Worm (Caenorhabditis elegans): ENCODE results near the gene romo-1.
A peak's percentile ranks its signal among the peaks of the same experiment; 100 is the strongest.

romo-1 gene

DNA sequence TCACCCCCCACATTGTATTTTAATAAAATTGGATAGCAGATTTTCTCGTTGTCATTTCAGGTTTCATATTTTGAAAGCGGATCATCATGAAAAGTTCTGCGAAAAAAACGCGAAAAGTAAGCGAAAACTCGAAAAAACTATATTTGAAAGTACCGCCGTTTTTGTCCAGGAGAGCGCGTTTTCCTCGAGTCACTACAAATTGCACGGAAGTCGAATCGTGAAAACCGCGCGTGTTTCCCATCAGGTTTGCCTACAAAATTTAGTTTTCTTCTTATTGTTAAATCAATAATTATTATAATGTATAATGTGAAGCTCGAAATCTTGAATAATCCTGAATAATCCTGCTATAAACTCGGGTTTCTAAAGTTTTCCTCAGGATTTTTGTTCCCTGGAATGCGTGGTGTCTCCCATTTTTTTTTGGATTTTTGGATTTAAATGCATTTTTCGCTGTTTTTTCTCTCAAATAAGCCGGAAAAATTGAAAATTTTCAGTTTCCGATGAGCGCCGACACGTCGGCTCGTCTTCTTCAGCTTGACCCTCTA is 38.0 kb downstream of the romo-1 start, which contains the start of gene btf-1 (continued):
- TF ChIP-seq mbf-1 (tag; optimal IDR thresholded peaks at IDR 0.05) (no peak), ztf-1 (GFP tag; conservative IDR thresholded peaks at IDR 0.05) (no peak), nhr-10 (tag; optimal IDR thresholded peaks at IDR 0.05) (no peak), sma-9 (GFP tag; optimal IDR thresholded peaks at IDR 0.05) (peak; percentile 70), sma-9 (tag; optimal IDR thresholded peaks at IDR 0.05) (no peak), snpc-4 (tag; optimal IDR thresholded peaks at IDR 0.05) (no peak), sma-3 (GFP tag; optimal IDR thresholded peaks at IDR 0.05) (peak; percentile 92), nhr-25 (tag; optimal IDR thresholded peaks at IDR 0.05) (peak; percentile 76), ZK546.5 (tag; optimal IDR thresholded peaks at IDR 0.05) (peak; percentile 6), fos-1 (tag; optimal IDR thresholded peaks at IDR 0.05) (peak; percentile 59), lin-39 (tag; optimal IDR thresholded peaks at IDR 0.05) (no peak)

ce11 chrII:13198845-13199244 is 38.9 kb downstream of the romo-1 start:
- TF ChIP-seq nhr-129 (tag; optimal IDR thresholded peaks at IDR 0.05) (no peak), ceh-16 (tag; optimal IDR thresholded peaks at IDR 0.05) (no peak), nhr-77 (tag; optimal IDR thresholded peaks at IDR 0.05) (no peak), skn-1 (tag; optimal IDR thresholded peaks at IDR 0.05) (no peak)

DNA sequence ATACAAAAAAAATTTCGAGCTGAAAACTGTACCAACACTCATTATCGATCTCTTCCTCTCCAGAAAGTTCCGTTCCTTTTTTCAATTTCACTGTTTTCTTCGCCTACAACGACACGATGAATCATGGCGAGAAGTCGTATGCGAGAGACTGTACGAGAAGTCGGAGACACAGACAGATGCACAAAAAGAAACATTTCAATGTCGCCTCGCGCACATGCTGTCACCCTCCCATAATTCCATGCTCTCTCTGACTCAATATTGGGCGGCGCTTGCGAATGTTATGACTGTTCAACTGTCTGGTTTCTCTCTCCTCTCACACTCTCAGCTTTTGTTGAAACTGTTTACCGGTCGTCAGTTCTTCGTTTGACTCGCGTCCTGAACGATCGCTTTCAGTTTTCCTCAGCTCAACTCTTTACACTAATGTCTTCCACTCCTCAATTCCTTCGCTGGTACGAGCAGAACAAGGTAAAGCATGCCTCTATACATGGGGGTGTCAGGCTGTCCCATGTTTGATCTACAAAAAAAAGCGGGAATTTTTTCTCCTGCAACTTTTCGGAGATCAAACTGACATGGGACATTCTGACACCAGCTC is 40.9 kb downstream of the romo-1 start:
- no peak for TF ChIP-seq sma-9 (GFP tag; optimal IDR thresholded peaks at IDR 0.05)
- no peak for TF ChIP-seq sma-9 (tag; optimal IDR thresholded peaks at IDR 0.05)
- TF ChIP-seq F13H6.1 (tag; optimal IDR thresholded peaks at IDR 0.05), result peak; percentile 22
- peak; percentile 13 for TF ChIP-seq sem-4 (tag; optimal IDR thresholded peaks at IDR 0.05)
- TF ChIP-seq unc-55 (GFP tag; optimal IDR thresholded peaks at IDR 0.05), result peak; percentile 35
- peak in 1 of 2 experiments; percentile 23 for TF ChIP-seq lsy-2 (tag; optimal IDR thresholded peaks at IDR 0.05)
- peak; percentile 28 for TF ChIP-seq C34F6.9 (tag; optimal IDR thresholded peaks at IDR 0.05)
- TF ChIP-seq alr-1 (tag; optimal IDR thresholded peaks at IDR 0.05), result no peak
- TF ChIP-seq fos-1 (tag; optimal IDR thresholded peaks at IDR 0.05), result peak; percentile 69
- peak; percentile 64 for TF ChIP-seq nhr-129 (tag; optimal IDR thresholded peaks at IDR 0.05)

DNA sequence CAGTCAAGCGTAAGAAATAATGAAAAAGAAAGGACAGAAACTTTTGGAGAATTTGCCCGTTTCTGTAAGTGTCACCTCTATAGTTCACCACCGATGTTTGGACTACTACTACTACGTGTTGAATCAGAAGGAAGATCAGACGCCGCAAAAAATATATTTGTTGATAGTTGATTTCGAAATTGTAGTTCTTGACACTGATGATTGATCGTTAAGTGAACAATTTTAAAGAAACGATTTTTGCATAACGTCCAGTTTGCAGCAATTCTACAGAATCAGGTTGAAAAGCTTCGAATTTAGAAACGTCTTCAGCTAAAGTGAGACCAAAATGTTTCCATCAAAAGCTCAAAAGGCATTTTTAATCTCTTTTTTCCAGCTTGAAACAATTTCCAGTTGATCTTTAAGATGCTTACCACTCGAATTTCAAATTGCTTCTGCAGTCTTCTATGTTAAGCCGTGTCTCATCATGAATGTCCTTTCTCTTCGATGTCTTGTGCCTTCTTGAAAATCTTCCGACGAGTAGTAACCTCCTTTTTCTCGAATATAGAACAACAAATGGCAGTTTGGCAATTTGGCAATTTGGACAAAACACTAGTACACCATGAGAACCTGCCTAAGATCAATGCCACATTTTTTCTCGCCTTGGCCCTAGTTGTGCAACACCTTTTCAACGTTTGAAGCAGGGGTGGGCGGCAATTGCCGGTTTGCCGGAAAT is 41.8 kb downstream of the romo-1 start:
- TF ChIP-seq ceh-16 (tag; optimal IDR thresholded peaks at IDR 0.05) (no peak), nhr-10 (tag; optimal IDR thresholded peaks at IDR 0.05) (no peak), nhr-12 (tag; optimal IDR thresholded peaks at IDR 0.05) (no peak), nhr-77 (tag; optimal IDR thresholded peaks at IDR 0.05) (no peak), F13H6.1 (tag; optimal IDR thresholded peaks at IDR 0.05) (no peak), nhr-25 (tag; optimal IDR thresholded peaks at IDR 0.05) (peak; percentile 10), ama-1 (optimal IDR thresholded peaks at IDR 0.05) (no peak), gmeb-1 (tag; optimal IDR thresholded peaks at IDR 0.05) (no peak)

ce11 chrII:13195163-13195562 is 42.5 kb downstream of the romo-1 start, which contains the start of gene lec-1:
TSS of gene lec-1 (plus strand) at chrII:13195549.
- TF ChIP-seq nhr-10 (tag; optimal IDR thresholded peaks at IDR 0.05) (no peak), nhr-237 (tag; optimal IDR thresholded peaks at IDR 0.05) (no peak), C34F6.9 (tag; optimal IDR thresholded peaks at IDR 0.05) (peak; percentile 83), unc-55 (GFP tag; optimal IDR thresholded peaks at IDR 0.05) (peak; percentile 63), unc-62 (GFP tag; optimal IDR thresholded peaks at IDR 0.05) (no peak), ceh-16 (tag; optimal IDR thresholded peaks at IDR 0.05) (no peak), lin-39 (tag; optimal IDR thresholded peaks at IDR 0.05) (no peak), nhr-23 (tag; optimal IDR thresholded peaks at IDR 0.05) (no peak), lsy-2 (tag; optimal IDR thresholded peaks at IDR 0.05) (peak; percentile 21 to 67), elt-1 (tag; optimal IDR thresholded peaks at IDR 0.05) (no peak), skn-1 (tag; optimal IDR thresholded peaks at IDR 0.05) (no peak), zag-1 (tag; optimal IDR thresholded peaks at IDR 0.05) (peak; percentile 37), nhr-12 (tag; optimal IDR thresholded peaks at IDR 0.05) (no peak), aly-2 (tag; optimal IDR thresholded peaks at IDR 0.05) (no peak), lin-11 (tag; optimal IDR thresholded peaks at IDR 0.05) (no peak), lin-13 (GFP tag; optimal IDR thresholded peaks at IDR 0.05) (peak; percentile 69), nhr-25 (tag; optimal IDR thresholded peaks at IDR 0.05) (peak; percentile 5), nhr-6 (tag; optimal IDR thresholded peaks at IDR 0.05) (peak; percentile 58), alr-1 (tag; optimal IDR thresholded peaks at IDR 0.05) (no peak), egl-27 (tag; optimal IDR thresholded peaks at IDR 0.05) (no peak), mdl-1 (tag; optimal IDR thresholded peaks at IDR 0.05) (no peak), nhr-21 (tag; optimal IDR thresholded peaks at IDR 0.05) (peak; percentile 3), ama-1 (optimal IDR thresholded peaks at IDR 0.05) (no peak), fos-1 (tag; optimal IDR thresholded peaks at IDR 0.05) (peak; percentile 80), R02D3.7 (tag; optimal IDR thresholded peaks at IDR 0.05) (no peak), sma-3 (GFP tag; optimal IDR thresholded peaks at IDR 0.05) (peak; percentile 0), gmeb-1 (tag; optimal IDR thresholded peaks at IDR 0.05) (no peak), mab-5 (tag; optimal IDR thresholded peaks at IDR 0.05) (peak; percentile 49), ztf-11 (tag; optimal IDR thresholded peaks at IDR 0.05) (no peak), ceh-82 (tag; optimal IDR thresholded peaks at IDR 0.05) (no peak), snpc-4 (tag; optimal IDR thresholded peaks at IDR 0.05) (peak; percentile 10), peb-1 (tag; optimal IDR thresholded peaks at IDR 0.05) (no peak), elt-3 (tag; optimal IDR thresholded peaks at IDR 0.05) (no peak)
